Fruit fly (Drosophila melanogaster) whole organism, embryonic: Measurements from ENCODE around the gene Ste12DOR.

ENCODE experiments used
- CG11398 ChIP-seq: fragments of 200-800 bp; sonication (Bioruptor generic); optimal IDR thresholded peaks from 2 replicates; lab custom pipeline; 2016; ENCODE audit warnings: missing biosample characterization, missing genetic modification characterization
- CG4730 ChIP-seq: fragments of 200-800 bp; sonication (Bioruptor generic); IDR thresholded peaks from 2 replicates; pipeline ENCODE4 v1.3.6; 2022; ENCODE audit warnings: missing biosample characterization, missing genetic modification characterization
- CG7745 ChIP-seq: fragments of 200-800 bp; sonication (Bioruptor generic); optimal IDR thresholded peaks from 2 replicates; lab custom pipeline; 2018; ENCODE audit warnings: missing biosample characterization, mild to moderate bottlenecking, missing genetic modification characterization, moderate library complexity
- CoRest ChIP-seq: fragments of 200-800 bp; sonication (Bioruptor generic); optimal IDR thresholded peaks from 3 replicates; lab custom pipeline; 2018; ENCODE audit warnings: missing biosample characterization, mild to moderate bottlenecking, missing genetic modification characterization, moderate library complexity
- Six4 ChIP-seq: fragments of 200-800 bp; sonication (Bioruptor generic); optimal IDR thresholded peaks from 2 replicates; lab custom pipeline; 2016; ENCODE audit warnings: missing biosample characterization, missing genetic modification characterization
- cwo ChIP-seq: fragments of 200-800 bp; sonication (Bioruptor generic); optimal IDR thresholded peaks from 3 replicates; lab custom pipeline; 2017; ENCODE audit warnings: missing biosample characterization, missing genetic modification characterization, mild to moderate bottlenecking, moderate library complexity, missing genetic modification reagents
- ham ChIP-seq: fragments of 200-800 bp; sonication (Bioruptor generic); IDR thresholded peaks from 2 replicates; pipeline ENCODE4 v1.3.6; 2022; ENCODE audit warnings: missing biosample characterization, missing genetic modification characterization

DNA sequence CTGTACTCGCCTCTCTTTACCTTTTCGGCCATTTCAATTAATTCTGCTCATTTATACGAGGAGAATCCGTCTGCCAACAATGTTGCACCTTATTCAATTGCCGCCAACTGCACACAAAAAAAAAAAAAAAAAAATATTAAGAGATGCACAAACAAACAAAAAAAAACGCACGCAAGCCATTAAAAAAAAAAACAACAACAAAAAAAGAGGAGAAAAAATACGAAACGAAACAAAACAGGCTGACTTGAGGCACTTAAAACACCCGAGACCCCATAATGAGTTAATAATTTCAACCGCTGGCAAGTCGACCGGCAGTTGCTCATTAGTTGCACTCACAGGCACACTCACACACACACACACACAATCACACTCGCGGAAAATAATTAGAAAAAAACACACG is 17.0 kb upstream of the Ste12DOR start:
- TF ChIP-seq Six4 (GFP tag; lab: Kevin White, UChicago) = no peak
- no peak for TF ChIP-seq cwo (GFP tag; lab: Kevin White, UChicago)
- no peak for TF ChIP-seq ham (GFP tag; lab: Robert Waterston, UW)
- TF ChIP-seq CoRest (tag; lab: Kevin White, UChicago) = no peak
- no peak for TF ChIP-seq CG4730 (GFP tag; lab: Robert Waterston, UW)
- TF ChIP-seq CG11398 (GFP tag; lab: Kevin White, UChicago) = no peak
- no peak for TF ChIP-seq CG7745 (tag; lab: Kevin White, UChicago)
